Fruit fly (Drosophila melanogaster) whole organism, embryonic: ENCODE data around the gene Hsp83.
A peak's percentile ranks its signal among the peaks of the same experiment; 100 is the strongest.

Source experiments
- Adf1 ChIP-seq: fragments of 200-800 bp; sonication (Bioruptor generic); IDR thresholded peaks from 2 replicates; pipeline ENCODE4 v1.3.6; 2022; ENCODE audit warnings: missing biosample characterization, missing genetic modification characterization
- CG11085 ChIP-seq: fragments of 200-800 bp; sonication (Bioruptor generic); IDR thresholded peaks from 2 replicates; pipeline ENCODE4 v1.3.6; 2022; ENCODE audit warnings: missing biosample characterization, missing genetic modification characterization
- CG11456 ChIP-seq: fragments of 200-800 bp; sonication (Bioruptor generic); IDR thresholded peaks from 3 replicates; pipeline ENCODE4 v1.3.6; 2022; ENCODE audit warnings: missing biosample characterization, missing genetic modification characterization
- CG11696 ChIP-seq: fragments of 200-800 bp; sonication (Bioruptor generic); IDR thresholded peaks from 2 replicates; pipeline ENCODE4 v1.3.6; 2022; ENCODE audit warnings: missing biosample characterization, missing genetic modification characterization
- CG13287 ChIP-seq: fragments of 200-800 bp; sonication (Bioruptor generic); IDR thresholded peaks from 2 replicates; pipeline ENCODE4 v1.3.6; 2022; ENCODE audit warnings: missing biosample characterization, missing genetic modification characterization; ENCODE audit not compliant: partially characterized antibody
- CG16813 ChIP-seq: fragments of 200-800 bp; sonication (Bioruptor generic); IDR thresholded peaks from 3 replicates; pipeline ENCODE4 v1.3.6; 2022; ENCODE audit warnings: missing biosample characterization, missing genetic modification characterization; ENCODE audit not compliant: partially characterized antibody
- CG17568 ChIP-seq: fragments of 200-800 bp; sonication (Bioruptor generic); optimal IDR thresholded peaks from 2 replicates; lab custom pipeline; 2018; ENCODE audit warnings: missing biosample characterization, mild to moderate bottlenecking, missing genetic modification characterization, moderate library complexity
- CG2889 ChIP-seq: fragments of 200-800 bp; sonication (Bioruptor generic); IDR thresholded peaks from 3 replicates; pipeline ENCODE4 v1.3.6; 2022; ENCODE audit warnings: missing biosample characterization, missing genetic modification characterization
- CG30020 ChIP-seq: fragments of 200-800 bp; optimal IDR thresholded peaks from 2 replicates; lab custom pipeline; 2019; ENCODE audit warnings: missing biosample characterization, mild to moderate bottlenecking, missing genetic modification characterization, moderate library complexity
- CG30403 ChIP-seq: fragments of 200-800 bp; sonication (Bioruptor generic); optimal IDR thresholded peaks from 3 replicates; lab custom pipeline; 2016; ENCODE audit warnings: missing biosample characterization, missing genetic modification characterization
- CG34376 ChIP-seq: fragments of 200-800 bp; sonication (Bioruptor generic); optimal IDR thresholded peaks from 2 replicates; lab custom pipeline; 2018; ENCODE audit warnings: missing biosample characterization, mild to moderate bottlenecking, missing genetic modification characterization
- CG5180 ChIP-seq: fragments of 200-800 bp; sonication (Bioruptor generic); optimal IDR thresholded peaks from 3 replicates; lab custom pipeline; 2017; ENCODE audit warnings: missing biosample characterization, missing genetic modification characterization, mild to moderate bottlenecking, moderate library complexity, missing genetic modification reagents
- CG6272 ChIP-seq: fragments of 200-800 bp; sonication (Bioruptor generic); IDR thresholded peaks from 2 replicates; pipeline ENCODE4 v1.3.6; 2022; ENCODE audit warnings: missing biosample characterization, missing genetic modification characterization
- CG9609 ChIP-seq: fragments of 200-800 bp; sonication (Bioruptor generic); optimal IDR thresholded peaks from 3 replicates; lab custom pipeline; 2016; ENCODE audit warnings: missing biosample characterization, missing genetic modification characterization
- CG9727 ChIP-seq: fragments of 200-800 bp; sonication (Bioruptor generic); optimal IDR thresholded peaks from 3 replicates; lab custom pipeline; 2017; ENCODE audit warnings: missing biosample characterization, mild to moderate bottlenecking, missing genetic modification characterization
- CG9876 ChIP-seq: fragments of 200-800 bp; sonication (Bioruptor generic); optimal IDR thresholded peaks from 2 replicates; lab custom pipeline; 2016; ENCODE audit warnings: missing biosample characterization, missing genetic modification characterization
- CHES-1-like ChIP-seq: fragments of 200-800 bp; sonication (Bioruptor generic); optimal IDR thresholded peaks from 2 replicates; lab custom pipeline; 2016; ENCODE audit warnings: missing biosample characterization, missing genetic modification characterization
- Dll ChIP-seq: fragments of 200-800 bp; sonication (Bioruptor generic); IDR thresholded peaks from 4 replicates; pipeline ENCODE4 v1.3.6; 2022; ENCODE audit warnings: missing biosample characterization, missing genetic modification characterization; ENCODE audit not compliant: partially characterized antibody
- Dref ChIP-seq: fragments of 200-800 bp; sonication (Bioruptor generic); IDR thresholded peaks from 2 replicates; pipeline ENCODE4 v1.3.6; 2022; ENCODE audit warnings: missing biosample characterization, missing genetic modification characterization
- Drgx ChIP-seq: fragments of 200-800 bp; sonication (Bioruptor generic); IDR thresholded peaks from 2 replicates; pipeline ENCODE4 v1.3.6; 2022; ENCODE audit warnings: missing biosample characterization, missing genetic modification characterization
- HLH3B ChIP-seq: fragments of 200-800 bp; sonication (Bioruptor generic); IDR thresholded peaks from 2 replicates; pipeline ENCODE4 v1.3.6; 2022; ENCODE audit warnings: missing biosample characterization, missing genetic modification characterization
- HLH54F ChIP-seq: fragments of 200-800 bp; sonication (Bioruptor generic); optimal IDR thresholded peaks from 3 replicates; lab custom pipeline; 2016; ENCODE audit warnings: missing biosample characterization, missing genetic modification characterization
- Hmx ChIP-seq: fragments of 200-800 bp; sonication (Bioruptor generic); optimal IDR thresholded peaks from 2 replicates; lab custom pipeline; 2016; ENCODE audit warnings: missing biosample characterization, missing genetic modification characterization
- Hr39 ChIP-seq: fragments of >200 bp; optimal IDR thresholded peaks from 2 replicates; lab custom pipeline; 2017
- Hsf ChIP-seq: fragments of 200-800 bp; sonication (Bioruptor generic); optimal IDR thresholded peaks from 3 replicates; lab custom pipeline; 2016; ENCODE audit warnings: missing biosample characterization, missing genetic modification characterization
- MESR4 ChIP-seq: fragments of 200-800 bp; sonication (Bioruptor generic); optimal IDR thresholded peaks from 2 replicates; lab custom pipeline; 2018; ENCODE audit warnings: missing biosample characterization, mild to moderate bottlenecking, missing genetic modification characterization, moderate library complexity
- NC2α ChIP-seq: fragments of 200-800 bp; sonication (Bioruptor generic); optimal IDR thresholded peaks from 2 replicates; lab custom pipeline; 2016; ENCODE audit warnings: missing biosample characterization, missing genetic modification characterization
- PHDP ChIP-seq: fragments of 200-800 bp; sonication (Bioruptor generic); optimal IDR thresholded peaks from 3 replicates; lab custom pipeline; 2018; ENCODE audit warnings: missing biosample characterization, mild to moderate bottlenecking, missing genetic modification characterization, moderate library complexity
- Poxn ChIP-seq: fragments of 200-800 bp; sonication (Bioruptor generic); IDR thresholded peaks from 2 replicates; pipeline ENCODE4 v1.3.6; 2022; ENCODE audit warnings: missing biosample characterization, missing genetic modification characterization
- Taf1 ChIP-seq: fragments of 200-800 bp; sonication (Bioruptor generic); IDR thresholded peaks from 2 replicates; pipeline ENCODE4 v1.3.6; 2022; ENCODE audit warnings: missing biosample characterization, missing genetic modification characterization
- amos ChIP-seq: fragments of 200-800 bp; sonication (Bioruptor generic); IDR thresholded peaks from 2 replicates; pipeline ENCODE4 v1.3.6; 2022; ENCODE audit warnings: missing biosample characterization, missing genetic modification characterization; ENCODE audit not compliant: partially characterized antibody
- bsh ChIP-seq, 2 experiments: fragments of 200-800 bp; sonication (Bioruptor generic); optimal IDR thresholded peaks; 2 replicates each; lab custom pipeline; 2017 to 2018; ENCODE audit warnings: mild to moderate bottlenecking in 2 of 2, missing biosample characterization in 2 of 2, missing genetic modification characterization in 2 of 2, moderate library complexity in 1 of 2
- cg ChIP-seq: fragments of 200-800 bp; sonication (Bioruptor generic); optimal IDR thresholded peaks from 3 replicates; lab custom pipeline; 2019; ENCODE audit warnings: missing biosample characterization, mild to moderate bottlenecking, missing genetic modification characterization, moderate library complexity
- crc ChIP-seq: fragments of 200-800 bp; sonication (Bioruptor generic); optimal IDR thresholded peaks from 2 replicates; lab custom pipeline; 2016; ENCODE audit warnings: missing biosample characterization, missing genetic modification characterization
- dmrt99B ChIP-seq: fragments of 200-800 bp; sonication (Bioruptor generic); optimal IDR thresholded peaks from 2 replicates; lab custom pipeline; 2018; ENCODE audit warnings: missing biosample characterization, mild to moderate bottlenecking, missing genetic modification characterization, moderate library complexity
- eve ChIP-seq, 2 experiments: fragments of >200 bp; optimal IDR thresholded peaks; 2 replicates each; lab custom pipeline; 2017; ENCODE audit warnings: missing biosample characterization in 2 of 2, missing genetic modification characterization in 2 of 2
- hkb ChIP-seq, 2 experiments: fragments of 200-800 bp in 1 of 2; fragments of >200 bp in 1 of 2; sonication (Bioruptor generic) in 1 of 2; IDR thresholded peaks in 1 of 2; optimal IDR thresholded peaks in 1 of 2; 2 replicates each; pipeline versions ENCODE4 v1.3.6 to Lab custom; 2017 to 2022; ENCODE audit warnings: missing biosample characterization in 1 of 2, missing genetic modification characterization in 1 of 2
- jing ChIP-seq: fragments of 200-800 bp; sonication (Bioruptor generic); optimal IDR thresholded peaks from 2 replicates; lab custom pipeline; 2018; ENCODE audit warnings: missing biosample characterization, mild to moderate bottlenecking, missing genetic modification characterization
- jumu ChIP-seq: fragments of 200-800 bp; sonication (Bioruptor generic); optimal IDR thresholded peaks from 3 replicates; lab custom pipeline; 2016; ENCODE audit warnings: missing biosample characterization, missing genetic modification characterization
- kni ChIP-seq: fragments of 200-800 bp; sonication (Bioruptor generic); optimal IDR thresholded peaks from 3 replicates; lab custom pipeline; 2017; ENCODE audit warnings: mild to moderate bottlenecking, missing biosample characterization, missing genetic modification reagents, missing genetic modification characterization
- lola ChIP-seq, 3 experiments: fragments of >200 bp in 2 of 3; fragments of 200-800 bp in 1 of 3; sonication (Bioruptor generic) in 1 of 3; optimal IDR thresholded peaks; 2 replicates each; lab custom pipeline; 2017 to 2019; ENCODE audit warnings: missing biosample characterization in 3 of 3, missing genetic modification characterization in 3 of 3, mild to moderate bottlenecking in 1 of 3, moderate library complexity in 1 of 3
- nerfin-1 ChIP-seq: fragments of 200-800 bp; sonication (Bioruptor generic); optimal IDR thresholded peaks from 3 replicates; lab custom pipeline; 2019; ENCODE audit warnings: missing biosample characterization, mild to moderate bottlenecking, missing genetic modification characterization, moderate library complexity
- ranshi ChIP-seq: fragments of 200-800 bp; sonication (Bioruptor generic); IDR thresholded peaks from 2 replicates; pipeline ENCODE4 v1.3.6; 2022; ENCODE audit warnings: missing biosample characterization, missing genetic modification characterization
- repo ChIP-seq: fragments of 200-800 bp; sonication (Bioruptor generic); optimal IDR thresholded peaks from 2 replicates; lab custom pipeline; 2016; ENCODE audit warnings: missing biosample characterization, missing genetic modification characterization
- sens ChIP-seq: fragments of 200-800 bp; sonication (Bioruptor generic); peaks from one replicate; lab custom pipeline; 2016; ENCODE audit warnings: missing biosample characterization, missing genetic modification characterization
- sqz ChIP-seq: fragments of 200-800 bp; sonication (Bioruptor generic); optimal IDR thresholded peaks from 3 replicates; lab custom pipeline; 2018; ENCODE audit warnings: missing biosample characterization, mild to moderate bottlenecking, missing genetic modification characterization
- tgo ChIP-seq: fragments of 200-800 bp; sonication (Bioruptor generic); IDR thresholded peaks from 3 replicates; pipeline ENCODE4 v1.3.6; 2022; ENCODE audit warnings: missing biosample characterization, missing genetic modification characterization
- tx ChIP-seq: fragments of 200-800 bp; sonication (Bioruptor generic); optimal IDR thresholded peaks from 2 replicates; lab custom pipeline; 2016; ENCODE audit warnings: missing biosample characterization, missing genetic modification characterization
- zfh2 ChIP-seq: fragments of 200-800 bp; sonication (Bioruptor generic); optimal IDR thresholded peaks from 2 replicates; lab custom pipeline; 2016; ENCODE audit warnings: missing biosample characterization, missing genetic modification characterization

The Hsp83 gene

DNA sequence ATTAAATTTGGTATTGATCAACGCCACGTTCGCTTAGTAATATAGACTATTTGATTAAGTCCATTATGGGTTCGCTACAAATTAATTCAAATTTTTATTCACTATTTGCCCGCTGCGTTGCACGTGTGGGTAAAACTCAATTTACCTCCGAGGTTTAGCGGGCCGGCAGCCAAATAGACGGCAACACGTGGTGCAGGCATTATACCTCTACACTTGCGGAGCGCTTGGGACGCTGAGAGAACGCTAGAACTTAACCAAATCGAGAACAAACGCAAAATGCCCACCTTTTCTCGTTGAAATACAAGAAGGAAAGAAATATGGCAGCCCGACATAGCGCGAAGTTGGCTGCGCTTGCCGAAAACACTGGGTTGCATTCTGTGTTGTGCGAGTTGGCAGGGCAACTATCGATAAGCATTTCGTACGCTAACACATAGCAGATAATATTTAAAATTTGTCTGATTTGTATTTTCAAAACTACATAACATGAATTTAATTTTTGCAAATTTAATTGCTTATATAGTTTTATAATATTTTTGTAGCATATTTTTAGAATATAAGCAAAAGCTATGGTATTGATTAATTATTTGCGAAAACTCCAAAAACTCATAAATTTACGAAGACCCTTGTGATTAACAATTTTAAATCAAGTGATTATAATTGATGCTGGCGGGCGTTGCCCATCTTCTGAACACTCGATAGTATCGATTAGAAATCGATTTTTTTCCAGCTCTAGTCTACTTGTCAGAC is 30.0 kb downstream of the Hsp83 start, which contains the start of the genes RpL28 and eIF1 (continued):
- TF ChIP-seq lola (GFP tag; optimal IDR thresholded peaks at IDR 0.05; lab: Kevin White, UChicago) (peak in 1 of 3 experiments; percentile 79), PHDP (tag; lab: Kevin White, UChicago) (peak; percentile 84), CG17568 (GFP tag; lab: Kevin White, UChicago) (no peak), repo (GFP tag; lab: Kevin White, UChicago) (peak; percentile 92), nerfin-1 (tag; lab: Kevin White, UChicago) (peak; percentile 85), CHES-1-like (GFP tag; lab: Kevin White, UChicago) (peak; percentile 91), crc (GFP tag; lab: Kevin White, UChicago) (peak; percentile 89), CG11696 (peak; percentile 62), dmrt99B (tag; lab: Kevin White, UChicago) (no peak), CG5180 (GFP tag; lab: Kevin White, UChicago) (peak; percentile 81), bsh (GFP tag; optimal IDR thresholded peaks at IDR 0.05; lab: Kevin White, UChicago) (peak; percentile 32 to 79), MESR4 (peak; percentile 98), CG30403 (GFP tag; lab: Kevin White, UChicago) (peak; percentile 92), HLH54F (GFP tag; lab: Kevin White, UChicago) (peak; percentile 92), Hsf (GFP tag; lab: Kevin White, UChicago) (peak; percentile 94), Dref (GFP tag; lab: Robert Waterston, UW) (peak; percentile 72), jumu (GFP tag; lab: Kevin White, UChicago) (peak; percentile 84), CG9727 (GFP tag; lab: Kevin White, UChicago) (peak; percentile 97), CG30020 (tag; lab: Kevin White, UChicago) (peak; percentile 85), tgo (GFP tag; lab: Robert Waterston, UW) (peak; percentile 79), sens (GFP tag; lab: Kevin White, UChicago) (peak; percentile 97), CG2889 (GFP tag; lab: Robert Waterston, UW) (peak; percentile 61; the same call in 2 of the 3 replicates), Dll (GFP tag; lab: Robert Waterston, UW) (peak; percentile 87), ranshi (GFP tag; lab: Robert Waterston, UW) (peak; percentile 87), CG9876 (GFP tag; lab: Kevin White, UChicago) (peak; percentile 95), kni (peak; percentile 94), CG11456 (GFP tag; lab: Robert Waterston, UW) (peak; percentile 95), CG6272 (GFP tag; lab: Robert Waterston, UW) (peak; percentile 76), Taf1 (GFP tag; lab: Robert Waterston, UW) (peak; percentile 45; the same call in 1 of the 2 replicates), CG13287 (GFP tag; lab: Robert Waterston, UW) (peak; percentile 78), CG9609 (peak; percentile 89), Hr39 (no peak), eve (GFP tag; optimal IDR thresholded peaks at IDR 0.05; lab: Kevin White, UChicago) (no peak), Hmx (peak; percentile 62), CG16813 (peak; percentile 85), Drgx (GFP tag; lab: Robert Waterston, UW) (no peak), CG34376 (GFP tag; lab: Kevin White, UChicago) (peak; percentile 97), NC2α (peak; percentile 83), zfh2 (GFP tag; lab: Kevin White, UChicago) (peak; percentile 90), Poxn (GFP tag; lab: Robert Waterston, UW) (peak; percentile 56; the same call in 1 of the 2 replicates), Adf1 (GFP tag; lab: Robert Waterston, UW) (peak; percentile 58), tx (GFP tag; lab: Kevin White, UChicago) (peak; percentile 69), sqz (GFP tag; lab: Kevin White, UChicago) (peak; percentile 86), CG11085 (GFP tag; lab: Robert Waterston, UW) (peak; percentile 87), amos (GFP tag; lab: Robert Waterston, UW) (peak; percentile 78), HLH3B (GFP tag; lab: Robert Waterston, UW) (peak; percentile 82), cg (GFP tag; lab: Kevin White, UChicago) (no peak), hkb (optimal IDR thresholded peaks at IDR 0.05; lab: Kevin White, UChicago) (no peak), hkb (GFP tag; IDR thresholded peaks at IDR 0.05; lab: Robert Waterston, UW) (peak; percentile 80), jing (no peak)
